Fruit fly (Drosophila melanogaster) whole organism, embryonic: ENCODE data around the gene CG4991.

ENCODE experiments used
- CG10366 ChIP-seq: fragments of 200-800 bp; sonication (Bioruptor generic); IDR thresholded peaks from 2 replicates; pipeline ENCODE4 v1.3.6; 2022; ENCODE audit warnings: missing biosample characterization, missing genetic modification characterization
- CG10565 ChIP-seq: fragments of 200-800 bp; sonication (Bioruptor generic); optimal IDR thresholded peaks from 3 replicates; lab custom pipeline; 2016; ENCODE audit warnings: missing biosample characterization, mild to moderate bottlenecking, missing genetic modification characterization
- CG12659 ChIP-seq: fragments of 200-800 bp; sonication (Bioruptor generic); optimal IDR thresholded peaks from 3 replicates; lab custom pipeline; 2017; ENCODE audit warnings: mild to moderate bottlenecking, missing biosample characterization, missing genetic modification reagents, missing genetic modification characterization
- CG13123 ChIP-seq: fragments of 200-800 bp; sonication (Bioruptor generic); optimal IDR thresholded peaks from 2 replicates; lab custom pipeline; 2016; ENCODE audit warnings: missing biosample characterization, missing genetic modification characterization
- CG13296 ChIP-seq: fragments of 200-800 bp; sonication (Bioruptor generic); optimal IDR thresholded peaks from 3 replicates; lab custom pipeline; 2018; ENCODE audit warnings: missing biosample characterization, mild to moderate bottlenecking, missing genetic modification characterization
- CG14050 ChIP-seq: fragments of 200-800 bp; sonication (Bioruptor generic); IDR thresholded peaks from 3 replicates; pipeline ENCODE4 v1.3.6; 2022; ENCODE audit warnings: missing biosample characterization, missing genetic modification characterization
- CG15073 ChIP-seq: fragments of 200-800 bp; sonication (Bioruptor generic); optimal IDR thresholded peaks from 2 replicates; lab custom pipeline; 2016; ENCODE audit warnings: missing biosample characterization, missing genetic modification characterization
- CG15514 ChIP-seq: fragments of 200-800 bp; sonication (Bioruptor generic); optimal IDR thresholded peaks from 3 replicates; lab custom pipeline; 2017; ENCODE audit warnings: missing biosample characterization, missing genetic modification characterization, mild to moderate bottlenecking, moderate library complexity, missing genetic modification reagents
- CG2202 ChIP-seq: fragments of 200-800 bp; sonication (Bioruptor generic); optimal IDR thresholded peaks from 2 replicates; lab custom pipeline; 2018; ENCODE audit warnings: missing biosample characterization, mild to moderate bottlenecking, missing genetic modification characterization
- CG3065 ChIP-seq: fragments of 200-800 bp; sonication (Bioruptor generic); optimal IDR thresholded peaks from 2 replicates; lab custom pipeline; 2016; ENCODE audit warnings: missing biosample characterization, missing genetic modification characterization
- CG31224 ChIP-seq: fragments of 200-800 bp; sonication (Bioruptor generic); IDR thresholded peaks from 2 replicates; pipeline ENCODE4 v1.3.6; 2022; ENCODE audit warnings: missing biosample characterization, missing genetic modification characterization
- CG3995 ChIP-seq: fragments of 200-800 bp; sonication (Bioruptor generic); optimal IDR thresholded peaks from 3 replicates; lab custom pipeline; 2016; ENCODE audit warnings: missing biosample characterization, missing genetic modification characterization
- CG4424 ChIP-seq: fragments of 200-800 bp; sonication (Bioruptor generic); optimal IDR thresholded peaks from 3 replicates; lab custom pipeline; 2016; ENCODE audit warnings: missing biosample characterization, missing genetic modification characterization
- CG6254 ChIP-seq: fragments of 200-800 bp; sonication (Bioruptor generic); optimal IDR thresholded peaks from 3 replicates; lab custom pipeline; 2017; ENCODE audit warnings: mild to moderate bottlenecking, missing biosample characterization, missing genetic modification reagents, missing genetic modification characterization
- CG7839 ChIP-seq: fragments of 200-800 bp; sonication (Bioruptor generic); optimal IDR thresholded peaks from 3 replicates; lab custom pipeline; 2018; ENCODE audit warnings: missing biosample characterization, mild to moderate bottlenecking, missing genetic modification characterization, moderate library complexity
- CG7928 ChIP-seq: fragments of 200-800 bp; sonication (Bioruptor generic); optimal IDR thresholded peaks from 2 replicates; lab custom pipeline; 2017; ENCODE audit warnings: missing biosample characterization, mild to moderate bottlenecking, missing genetic modification characterization
- CG9215 ChIP-seq: fragments of 200-800 bp; sonication (Bioruptor generic); IDR thresholded peaks from 2 replicates; pipeline ENCODE4 v1.3.6; 2022; ENCODE audit warnings: missing biosample characterization, missing genetic modification characterization
- Camta ChIP-seq: fragments of 200-800 bp; sonication (Bioruptor generic); optimal IDR thresholded peaks from 2 replicates; lab custom pipeline; 2016; ENCODE audit warnings: missing biosample characterization, missing genetic modification characterization
- D19B ChIP-seq: fragments of 200-800 bp; sonication (Bioruptor generic); optimal IDR thresholded peaks from 2 replicates; lab custom pipeline; 2017; ENCODE audit warnings: missing biosample characterization, mild to moderate bottlenecking, missing genetic modification characterization
- Dbx ChIP-seq: fragments of 200-800 bp; sonication (Bioruptor generic); IDR thresholded peaks from 3 replicates; pipeline ENCODE4 v1.3.6; 2022; ENCODE audit warnings: missing biosample characterization, missing genetic modification characterization
- Dek ChIP-seq: fragments of 200-800 bp; sonication (Bioruptor generic); optimal IDR thresholded peaks from 3 replicates; lab custom pipeline; 2019; ENCODE audit warnings: missing biosample characterization, mild to moderate bottlenecking, missing genetic modification characterization, moderate library complexity
- Fer1 ChIP-seq: fragments of 200-800 bp; sonication (Bioruptor generic); optimal IDR thresholded peaks from 2 replicates; lab custom pipeline; 2017; ENCODE audit warnings: missing biosample characterization, mild to moderate bottlenecking, missing genetic modification characterization
- Gsc ChIP-seq: fragments of 200-800 bp; sonication (Bioruptor generic); IDR thresholded peaks from 2 replicates; pipeline ENCODE4 v1.3.6; 2022; ENCODE audit warnings: missing biosample characterization, missing genetic modification characterization
- HHEX ChIP-seq: fragments of 200-800 bp; sonication (Bioruptor generic); optimal IDR thresholded peaks from 3 replicates; lab custom pipeline; 2017; ENCODE audit warnings: missing biosample characterization, mild to moderate bottlenecking, missing genetic modification characterization, missing genetic modification reagents
- Lim3 ChIP-seq: fragments of 200-800 bp; sonication (Bioruptor generic); IDR thresholded peaks from 2 replicates; pipeline ENCODE4 v1.3.6; 2022; ENCODE audit warnings: missing biosample characterization, missing genetic modification characterization
- Max ChIP-seq: fragments of 200-800 bp; sonication (Bioruptor generic); optimal IDR thresholded peaks from 2 replicates; lab custom pipeline; 2016; ENCODE audit warnings: missing biosample characterization, mild to moderate bottlenecking, missing genetic modification characterization
- Med ChIP-seq: fragments of 200-800 bp; sonication (Bioruptor generic); peaks from one replicate; lab custom pipeline; 2016; ENCODE audit warnings: missing biosample characterization, missing genetic modification characterization, mild to moderate bottlenecking, inconsistent platforms, moderate library complexity
- Mrtf ChIP-seq: fragments of 200-800 bp; sonication (Bioruptor generic); IDR thresholded peaks from 3 replicates; pipeline ENCODE4 v1.3.6; 2022; ENCODE audit warnings: missing biosample characterization, missing genetic modification characterization
- NC2β ChIP-seq: fragments of 200-800 bp; sonication (Bioruptor generic); optimal IDR thresholded peaks from 2 replicates; lab custom pipeline; 2016; ENCODE audit warnings: missing biosample characterization, missing genetic modification characterization
- Nf-YA ChIP-seq: fragments of 200-800 bp; sonication (Bioruptor generic); IDR thresholded peaks from 2 replicates; pipeline ENCODE4 v1.3.6; 2022; ENCODE audit warnings: missing biosample characterization, missing genetic modification characterization
- Oaz ChIP-seq: fragments of 200-800 bp; sonication (Bioruptor generic); IDR thresholded peaks from 2 replicates; pipeline ENCODE4 v1.3.6; 2022; ENCODE audit warnings: missing biosample characterization, missing genetic modification characterization
- Poxn ChIP-seq: fragments of 200-800 bp; sonication (Bioruptor generic); IDR thresholded peaks from 2 replicates; pipeline ENCODE4 v1.3.6; 2022; ENCODE audit warnings: missing biosample characterization, missing genetic modification characterization
- Scr ChIP-seq: fragments of 200-800 bp; sonication (Bioruptor generic); IDR thresholded peaks from 2 replicates; pipeline ENCODE4 v1.3.6; 2022; ENCODE audit warnings: missing biosample characterization, missing genetic modification characterization; ENCODE audit not compliant: partially characterized antibody
- Side ChIP-seq: fragments of 200-800 bp; sonication (Bioruptor generic); optimal IDR thresholded peaks from 2 replicates; lab custom pipeline; 2016; ENCODE audit warnings: missing biosample characterization, missing genetic modification characterization
- Sin3A ChIP-seq: fragments of >200 bp; optimal IDR thresholded peaks from 2 replicates; lab custom pipeline; 2018
- cg ChIP-seq: fragments of 200-800 bp; sonication (Bioruptor generic); optimal IDR thresholded peaks from 3 replicates; lab custom pipeline; 2019; ENCODE audit warnings: missing biosample characterization, mild to moderate bottlenecking, missing genetic modification characterization, moderate library complexity
- dati ChIP-seq: fragments of 200-800 bp; sonication (Bioruptor generic); IDR thresholded peaks from 2 replicates; pipeline ENCODE4 v1.3.6; 2022; ENCODE audit warnings: missing biosample characterization, missing genetic modification characterization
- ems ChIP-seq: fragments of 200-800 bp; sonication (Bioruptor generic); optimal IDR thresholded peaks from 3 replicates; lab custom pipeline; 2016; ENCODE audit warnings: missing biosample characterization, missing genetic modification characterization
- gce ChIP-seq: fragments of 200-800 bp; sonication (Bioruptor generic); IDR thresholded peaks from 3 replicates; pipeline ENCODE4 v1.3.6; 2022; ENCODE audit warnings: missing biosample characterization, missing genetic modification characterization
- gro ChIP-seq: fragments of 200-800 bp; sonication (Bioruptor generic); optimal IDR thresholded peaks from 2 replicates; lab custom pipeline; 2016; ENCODE audit warnings: missing biosample characterization, missing genetic modification characterization
- mld ChIP-seq: fragments of 200-800 bp; sonication (Bioruptor generic); IDR thresholded peaks from 3 replicates; pipeline ENCODE4 v1.3.6; 2022; ENCODE audit warnings: missing biosample characterization, missing genetic modification characterization; ENCODE audit not compliant: partially characterized antibody
- nom ChIP-seq: fragments of 200-800 bp; sonication (Bioruptor generic); optimal IDR thresholded peaks from 2 replicates; lab custom pipeline; 2017; ENCODE audit warnings: missing biosample characterization, missing genetic modification characterization, mild to moderate bottlenecking, moderate library complexity, missing genetic modification reagents
- p53 ChIP-seq: fragments of 200-800 bp; sonication (Bioruptor generic); optimal IDR thresholded peaks from 2 replicates; lab custom pipeline; 2016; ENCODE audit warnings: missing biosample characterization, missing genetic modification characterization
- phol ChIP-seq: fragments of 200-800 bp; sonication (Bioruptor generic); optimal IDR thresholded peaks from 3 replicates; lab custom pipeline; 2018; ENCODE audit warnings: missing biosample characterization, mild to moderate bottlenecking, missing genetic modification characterization, moderate library complexity
- pros ChIP-seq: fragments of 200-800 bp; sonication (Bioruptor generic); optimal IDR thresholded peaks from 3 replicates; lab custom pipeline; 2019; ENCODE audit warnings: missing biosample characterization, mild to moderate bottlenecking, missing genetic modification characterization, moderate library complexity
- repo ChIP-seq: fragments of 200-800 bp; sonication (Bioruptor generic); optimal IDR thresholded peaks from 2 replicates; lab custom pipeline; 2016; ENCODE audit warnings: missing biosample characterization, missing genetic modification characterization
- schlank ChIP-seq: fragments of 200-800 bp; sonication (Bioruptor generic); optimal IDR thresholded peaks from 2 replicates; lab custom pipeline; 2018; ENCODE audit warnings: missing biosample characterization, mild to moderate bottlenecking, missing genetic modification characterization
- sens-2 ChIP-seq: fragments of 200-800 bp; sonication (Bioruptor generic); IDR thresholded peaks from 2 replicates; pipeline ENCODE4 v1.3.6; 2022; ENCODE audit warnings: missing biosample characterization, missing genetic modification characterization
- toy ChIP-seq: fragments of 200-800 bp; sonication (Bioruptor generic); IDR thresholded peaks from 2 replicates; pipeline ENCODE4 v1.3.6; 2022; ENCODE audit warnings: missing biosample characterization, missing genetic modification characterization
- yki ChIP-seq: fragments of >200 bp; optimal IDR thresholded peaks from 3 replicates; lab custom pipeline; 2018

CG4991 gene

dm6 chrX:17125017-17125821, 33.6 kb downstream of the CG4991 start (continued):
- TF ChIP-seq cg (GFP tag; lab: Kevin White, UChicago) (peak; percentile 12), sens-2 (0 out of 2 replicates have a peak, but pooled peaks have one; percentile 40), CG13123 (no peak), Mrtf (GFP tag; lab: Robert Waterston, UW) (0 out of 3 replicates have a peak, but pooled peaks have one; percentile 40), phol (tag; lab: Kevin White, UChicago) (peak; percentile 69), Max (GFP tag; lab: Kevin White, UChicago) (peak; percentile 9), yki (no peak), Med (GFP tag; lab: Kevin White, UChicago) (peak; percentile 83), CG12659 (GFP tag; lab: Kevin White, UChicago) (peak; percentile 59), CG6254 (GFP tag; lab: Kevin White, UChicago) (no peak), CG10565 (GFP tag; lab: Kevin White, UChicago) (no peak), Dek (tag; lab: Kevin White, UChicago) (peak; percentile 47), Scr (GFP tag; lab: Robert Waterston, UW) (peak; percentile 94), CG3995 (GFP tag; lab: Kevin White, UChicago) (no peak), CG3065 (GFP tag; lab: Kevin White, UChicago) (no peak), CG9215 (peak; percentile 47), pros (peak; percentile 22), Camta (GFP tag; lab: Kevin White, UChicago) (no peak), Gsc (GFP tag; lab: Robert Waterston, UW) (no peak), Dbx (GFP tag; lab: Robert Waterston, UW) (peak; percentile 57; the same call in 2 of the 3 replicates), Fer1 (GFP tag; lab: Kevin White, UChicago) (peak; percentile 85), Nf-YA (peak; percentile 53; the same call in 1 of the 2 replicates), toy (0 out of 2 replicates have a peak, but pooled peaks have one; percentile 10), CG7839 (tag; lab: Kevin White, UChicago) (peak; percentile 85), Poxn (GFP tag; lab: Robert Waterston, UW) (no peak), mld (peak; percentile 90; the same call in 2 of the 3 replicates), CG7928 (GFP tag; lab: Kevin White, UChicago) (peak; percentile 3), Lim3 (GFP tag; lab: Robert Waterston, UW) (no peak), ems (GFP tag; lab: Kevin White, UChicago) (no peak), CG2202 (tag; lab: Kevin White, UChicago) (peak; percentile 2), CG4424 (peak; percentile 60), nom (GFP tag; lab: Kevin White, UChicago) (peak; percentile 42), gro (GFP tag; lab: Kevin White, UChicago) (peak; percentile 41), schlank (tag; lab: Kevin White, UChicago) (no peak), CG14050 (GFP tag; lab: Robert Waterston, UW) (peak; percentile 72), CG31224 (no peak), NC2β (GFP tag; lab: Kevin White, UChicago) (no peak), CG10366 (GFP tag; lab: Robert Waterston, UW) (peak; percentile 73), dati (no peak; the same call in 1 of the 2 replicates), Oaz (GFP tag; lab: Robert Waterston, UW) (0 out of 2 replicates have a peak, but pooled peaks have one; percentile 31), Sin3A (lab: Kevin White, UChicago) (no peak), gce (GFP tag; lab: Robert Waterston, UW) (no peak), CG15514 (peak; percentile 55), repo (no peak), CG13296 (GFP tag; lab: Kevin White, UChicago) (peak; percentile 83), D19B (GFP tag; lab: Kevin White, UChicago) (peak; percentile 52), CG15073 (GFP tag; lab: Kevin White, UChicago) (no peak), HHEX (GFP tag; lab: Kevin White, UChicago) (peak; percentile 72), Side (GFP tag; lab: Kevin White, UChicago) (peak; percentile 26), p53 (no peak)
